Comparison of ENCODE assay signal across 7 worm cellular contexts in genomic region chrIV:8925990-8926389, ce11.
TF ChIP-seq lines count a peak whose summit lies in the region.

Gene D1046.2, minus strand, starts transcription at chrIV:8926067.
Gene cfim-2, plus strand, starts transcription at chrIV:8926324.

TF ChIP-seq in whole organism, L1 larva, 84 proteins besides CTCF, POLR2A, EP300 and RAD21 (continues in another document):
- TF ChIP-seq ets-5 (GFP tag; IDR thresholded peaks at IDR 0.05; lab: Robert Waterston, UW) (no peak), mep-1 (tag; optimal IDR thresholded peaks at IDR 0.05; lab: Kevin White, UChicago) (peak; percentile 41), C04F5.9 (tag; optimal IDR thresholded peaks at IDR 0.05; lab: Kevin White, UChicago) (no peak), snpc-4 (tag; optimal IDR thresholded peaks at IDR 0.05; lab: Kevin White, UChicago) (no peak), ceh-8 (GFP tag; optimal IDR thresholded peaks at IDR 0.05; lab: Kevin White, UChicago) (no peak), ztf-4 (tag; optimal IDR thresholded peaks at IDR 0.05; lab: Kevin White, UChicago) (no peak), lin-39 (tag; optimal IDR thresholded peaks at IDR 0.05; lab: Kevin White, UChicago) (no peak), blmp-1 (tag; optimal IDR thresholded peaks at IDR 0.05; lab: Kevin White, UChicago) (peak; percentile 46), F16B12.6 (tag; optimal IDR thresholded peaks at IDR 0.05; lab: Kevin White, UChicago) (no peak), pqm-1 (tag; optimal IDR thresholded peaks at IDR 0.05; lab: Kevin White, UChicago) (no peak), zip-4 (GFP tag; optimal IDR thresholded peaks at IDR 0.05; lab: Kevin White, UChicago) (no peak), nhr-71 (tag; optimal IDR thresholded peaks at IDR 0.05; lab: Kevin White, UChicago) (peak; percentile 39), snu-23 (GFP tag; optimal IDR thresholded peaks at IDR 0.05; lab: Kevin White, UChicago) (peak; percentile 37)

TF ChIP-seq in whole organism, L2 larva, 48 proteins besides CTCF, POLR2A, EP300 and RAD21:
- TF ChIP-seq F13H6.1 (tag; optimal IDR thresholded peaks at IDR 0.05; lab: Kevin White, UChicago) (no peak), nhr-10 (tag; optimal IDR thresholded peaks at IDR 0.05; lab: Kevin White, UChicago) (no peak), C34F6.9 (tag; optimal IDR thresholded peaks at IDR 0.05; lab: Kevin White, UChicago) (peak; percentile 45), gmeb-1 (tag; optimal IDR thresholded peaks at IDR 0.05; lab: Kevin White, UChicago) (peak; percentile 42), lsy-2 (tag; optimal IDR thresholded peaks at IDR 0.05; lab: Kevin White, UChicago) (peak in 1 of 2 experiments; percentile 51), unc-55 (GFP tag; optimal IDR thresholded peaks at IDR 0.05; lab: Kevin White, UChicago) (peak; percentile 52)

TF ChIP-seq in whole organism, L3 larva, 47 proteins besides CTCF, POLR2A, EP300 and RAD21:
- TF ChIP-seq lin-15B (tag; optimal IDR thresholded peaks at IDR 0.05; lab: Kevin White, UChicago) (peak; percentile 28), R02D3.7 (tag; optimal IDR thresholded peaks at IDR 0.05; lab: Kevin White, UChicago) (peak; percentile 12), nhr-25 (tag; optimal IDR thresholded peaks at IDR 0.05; lab: Kevin White, UChicago) (no peak), nfya-1 (tag; optimal IDR thresholded peaks at IDR 0.05; lab: Kevin White, UChicago; ENCODE audit: insufficient read depth) (peak; percentile 42), nhr-23 (tag; optimal IDR thresholded peaks at IDR 0.05; lab: Kevin White, UChicago) (peak; percentile 38), ZK546.5 (tag; optimal IDR thresholded peaks at IDR 0.05; lab: Kevin White, UChicago) (no peak), pha-4 (tag; optimal IDR thresholded peaks at IDR 0.05; lab: Kevin White, UChicago) (peak; percentile 44), nhr-12 (tag; optimal IDR thresholded peaks at IDR 0.05; lab: Kevin White, UChicago) (no peak), pqm-1 (tag; optimal IDR thresholded peaks at IDR 0.05; lab: Kevin White, UChicago) (no peak), ceh-16 (tag; optimal IDR thresholded peaks at IDR 0.05; lab: Kevin White, UChicago) (no peak)

TF ChIP-seq in whole organism, L4 larva, 104 proteins besides CTCF, POLR2A, EP300 and RAD21 (continues in another document):
- TF ChIP-seq F10B5.3 (tag; optimal IDR thresholded peaks at IDR 0.05; lab: Kevin White, UChicago) (no peak), nhr-76 (tag; optimal IDR thresholded peaks at IDR 0.05; lab: Kevin White, UChicago) (no peak), set-16 (GFP tag; IDR thresholded peaks at IDR 0.05; lab: Robert Waterston, UW) (no peak), fkh-10 (GFP tag; optimal IDR thresholded peaks at IDR 0.05; lab: Kevin White, UChicago) (no peak), nhr-42 (GFP tag; IDR thresholded peaks at IDR 0.05; lab: Robert Waterston, UW) (no peak), T20F7.1 (GFP tag; optimal IDR thresholded peaks at IDR 0.05; lab: Kevin White, UChicago) (peak; percentile 97), Y105C5A.15 (GFP tag; IDR thresholded peaks at IDR 0.05; lab: Robert Waterston, UW) (no peak), mes-2 (tag; optimal IDR thresholded peaks at IDR 0.05; lab: Kevin White, UChicago; ENCODE audit: poor library complexity, severe bottlenecking) (peak; percentile 38), lsy-2 (tag; optimal IDR thresholded peaks at IDR 0.05; lab: Kevin White, UChicago) (peak in 1 of 2 experiments; percentile 57), Y48G9A.11 (GFP tag; IDR thresholded peaks at IDR 0.05; lab: Robert Waterston, UW) (no peak), nhr-6 (tag; optimal IDR thresholded peaks at IDR 0.05; lab: Kevin White, UChicago) (no peak), D1046.2 (GFP tag; IDR thresholded peaks at IDR 0.05; lab: Robert Waterston, UW) (no peak), dve-1 (tag; optimal IDR thresholded peaks at IDR 0.05; lab: Kevin White, UChicago; ENCODE audit: insufficient read depth) (peak; percentile 12), unc-62 (GFP tag; optimal IDR thresholded peaks at IDR 0.05 in 1 of 2; lab: Kevin White, UChicago) (no peak), unc-62 (tag; optimal IDR thresholded peaks at IDR 0.05; lab: Kevin White, UChicago) (no peak), daf-8 (GFP tag; IDR thresholded peaks at IDR 0.05; lab: Robert Waterston, UW) (no peak), lin-15B (tag; optimal IDR thresholded peaks at IDR 0.05; lab: Kevin White, UChicago) (no peak)

TF ChIP-seq in whole organism, late embryonic, 69 proteins besides CTCF, POLR2A, EP300 and RAD21:
- TF ChIP-seq ceh-48 (tag; optimal IDR thresholded peaks at IDR 0.05; lab: Kevin White, UChicago) (peak; percentile 53), hlh-15 (tag; optimal IDR thresholded peaks at IDR 0.05; lab: Kevin White, UChicago) (no peak), unc-42 (tag; optimal IDR thresholded peaks at IDR 0.05; lab: Kevin White, UChicago) (peak; percentile 7), odd-2 (tag; optimal IDR thresholded peaks at IDR 0.05; lab: Kevin White, UChicago) (no peak), pqm-1 (tag; optimal IDR thresholded peaks at IDR 0.05; lab: Kevin White, UChicago) (no peak)

TF ChIP-seq in whole organism, mixed stage, embryonic, 35 proteins besides CTCF, POLR2A, EP300 and RAD21:
- TF ChIP-seq sptf-1 (tag; optimal IDR thresholded peaks at IDR 0.05; lab: Kevin White, UChicago), result no peak
- no peak for TF ChIP-seq nhr-237 (tag; optimal IDR thresholded peaks at IDR 0.05; lab: Kevin White, UChicago)
- TF ChIP-seq ztf-11 (tag; optimal IDR thresholded peaks at IDR 0.05; lab: Kevin White, UChicago), result no peak
- peak; percentile 53 for TF ChIP-seq ces-1 (GFP tag; optimal IDR thresholded peaks at IDR 0.05; lab: Kevin White, UChicago)
- no peak for TF ChIP-seq nhr-2 (tag; optimal IDR thresholded peaks at IDR 0.05; lab: Kevin White, UChicago)
- TF ChIP-seq pha-4 (tag; optimal IDR thresholded peaks at IDR 0.05; lab: Kevin White, UChicago), result no peak
- peak; percentile 30 for TF ChIP-seq ceh-39 (tag; optimal IDR thresholded peaks at IDR 0.05; lab: Kevin White, UChicago)
- no peak for TF ChIP-seq elt-1 (tag; optimal IDR thresholded peaks at IDR 0.05; lab: Kevin White, UChicago; ENCODE audit: borderline replicate concordance, insufficient read depth)
- no peak for TF ChIP-seq nhr-76 (tag; optimal IDR thresholded peaks at IDR 0.05; lab: Kevin White, UChicago)
- TF ChIP-seq nhr-28 (tag; optimal IDR thresholded peaks at IDR 0.05; lab: Kevin White, UChicago), result no peak
- peak; percentile 12 for TF ChIP-seq lsy-2 (tag; optimal IDR thresholded peaks at IDR 0.05; lab: Kevin White, UChicago)
- TF ChIP-seq mls-2 (tag; optimal IDR thresholded peaks at IDR 0.05; lab: Kevin White, UChicago), result no peak
- TF ChIP-seq hlh-1 (tag; optimal IDR thresholded peaks at IDR 0.05; lab: Kevin White, UChicago), result no peak
- TF ChIP-seq drap-1 (GFP tag; optimal IDR thresholded peaks at IDR 0.05; lab: Kevin White, UChicago), result no peak

TF ChIP-seq in whole organism, young adult, 124 proteins besides CTCF, POLR2A, EP300 and RAD21:
- TF ChIP-seq tbx-9 (tag; optimal IDR thresholded peaks at IDR 0.05; lab: Kevin White, UChicago; ENCODE audit: borderline replicate concordance), result no peak
- peak; percentile 4 for TF ChIP-seq F23B12.7 (tag; optimal IDR thresholded peaks at IDR 0.05; lab: Kevin White, UChicago; ENCODE audit: insufficient read depth)
- TF ChIP-seq attf-3 (GFP tag; conservative IDR thresholded peaks at IDR 0.05; lab: Robert Waterston, UW), result peak; percentile 96
